Worm (Caenorhabditis elegans): ENCODE data around the gene R08C7.5.
A peak's percentile ranks its signal among the peaks of the same experiment; 100 is the strongest.

R08C7.5 gene

DNA sequence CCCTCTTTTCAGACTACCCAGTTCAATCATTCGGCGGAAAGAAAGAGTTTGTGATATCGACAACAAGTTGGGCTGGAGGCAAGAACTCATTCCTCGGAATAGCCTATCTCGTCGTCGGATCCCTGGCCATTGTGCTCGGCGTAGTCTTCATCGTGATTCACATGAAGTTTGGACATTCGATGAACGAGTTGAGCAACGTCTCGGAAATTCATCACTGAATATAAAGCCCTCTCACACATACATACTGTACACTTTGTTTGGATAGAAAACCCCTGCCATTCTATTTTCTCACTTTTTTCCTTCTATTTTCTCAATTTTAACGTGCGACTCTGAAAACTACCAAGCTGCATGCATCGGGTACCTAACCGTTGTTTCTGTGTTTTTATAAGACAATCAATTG is 19.4 kb downstream of the R08C7.5 start, which contains the start of gene R08C7.12:
TSS of gene R08C7.12 (plus strand) at position 301 of the 400 bp plus-strand sequence.
- no peak for TF ChIP-seq ceh-82 (tag; optimal IDR thresholded peaks at IDR 0.05)
- no peak for TF ChIP-seq ztf-4 (tag; optimal IDR thresholded peaks at IDR 0.05)
- TF ChIP-seq unc-39 (tag; optimal IDR thresholded peaks at IDR 0.05), result no peak
- TF ChIP-seq nhr-12 (tag; optimal IDR thresholded peaks at IDR 0.05), result no peak
- no peak for TF ChIP-seq ztf-1 (GFP tag; conservative IDR thresholded peaks at IDR 0.05)
- no peak for TF ChIP-seq nhr-237 (tag; optimal IDR thresholded peaks at IDR 0.05)
- no peak for TF ChIP-seq skn-1 (tag; optimal IDR thresholded peaks at IDR 0.05)
- no peak for TF ChIP-seq nhr-129 (tag; optimal IDR thresholded peaks at IDR 0.05)
- TF ChIP-seq sma-9 (GFP tag; optimal IDR thresholded peaks at IDR 0.05), result no peak
- no peak for TF ChIP-seq sma-9 (tag; optimal IDR thresholded peaks at IDR 0.05)

DNA sequence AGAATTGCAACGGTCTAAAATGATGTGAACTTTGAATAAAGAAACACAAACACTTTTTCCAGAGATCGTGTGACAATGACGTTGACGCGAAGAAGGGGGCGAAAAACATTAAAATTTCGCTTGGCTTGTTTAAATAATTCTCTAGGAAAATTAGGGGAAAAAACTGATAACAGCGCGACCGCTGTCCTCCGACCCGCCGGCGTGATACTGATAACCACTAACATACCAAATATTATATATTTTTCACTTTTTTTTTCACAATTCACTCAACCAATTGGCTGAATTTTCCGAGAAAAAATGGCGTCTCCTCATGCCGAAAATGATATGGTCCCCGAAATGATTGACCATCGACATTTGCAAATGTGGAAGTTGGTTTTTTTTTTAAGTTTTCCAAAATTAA is 19.8 kb downstream of the R08C7.5 start:
- peak; percentile 34 for TF ChIP-seq fos-1 (tag; optimal IDR thresholded peaks at IDR 0.05)
- TF ChIP-seq lsy-2 (tag; optimal IDR thresholded peaks at IDR 0.05), result no peak
- no peak for TF ChIP-seq mdl-1 (tag; optimal IDR thresholded peaks at IDR 0.05)
- TF ChIP-seq gmeb-1 (tag; optimal IDR thresholded peaks at IDR 0.05), result peak; percentile 13
- TF ChIP-seq sma-3 (GFP tag; optimal IDR thresholded peaks at IDR 0.05), result peak; percentile 60
- no peak for TF ChIP-seq nhr-11 (tag; optimal IDR thresholded peaks at IDR 0.05)
- TF ChIP-seq lin-11 (tag; optimal IDR thresholded peaks at IDR 0.05), result no peak
- TF ChIP-seq elt-3 (tag; optimal IDR thresholded peaks at IDR 0.05), result no peak
- peak; percentile 31 for TF ChIP-seq crh-2 (tag; optimal IDR thresholded peaks at IDR 0.05)
- TF ChIP-seq ceh-16 (tag; optimal IDR thresholded peaks at IDR 0.05), result no peak
- peak; percentile 31 for TF ChIP-seq F13H6.1 (tag; optimal IDR thresholded peaks at IDR 0.05)
- TF ChIP-seq snpc-4 (tag; optimal IDR thresholded peaks at IDR 0.05), result no peak
- peak; percentile 62 for TF ChIP-seq sma-9 (GFP tag; optimal IDR thresholded peaks at IDR 0.05)
- no peak for TF ChIP-seq sma-9 (tag; optimal IDR thresholded peaks at IDR 0.05)

DNA sequence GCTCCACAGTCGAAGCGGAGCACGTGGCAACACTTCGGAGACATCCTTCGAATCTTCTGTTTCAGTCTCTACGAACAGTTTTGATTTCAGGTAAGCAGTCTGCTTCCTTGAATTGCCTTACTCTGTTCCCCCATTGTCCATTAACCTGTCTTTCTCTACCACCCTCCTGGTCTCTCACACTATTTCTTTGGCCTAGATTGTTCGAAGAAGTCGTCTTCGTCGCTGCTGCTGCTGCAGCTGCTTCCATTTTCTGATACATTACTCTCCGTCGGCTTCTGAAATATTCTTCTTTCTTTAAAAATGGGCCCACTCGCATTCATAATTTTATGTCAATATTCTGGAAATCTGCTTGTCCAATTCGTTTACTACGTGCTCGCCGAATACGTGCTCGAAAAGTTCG is 21.5 kb downstream of the R08C7.5 start, which contains the start of gene R08C7.1:
TSS of gene R08C7.1 (plus strand) at position 301 of the 400 bp plus-strand sequence.
- TF ChIP-seq blmp-1 (tag; optimal IDR thresholded peaks at IDR 0.05; ENCODE audit: insufficient read depth), result no peak
- no peak for TF ChIP-seq nhr-129 (tag; optimal IDR thresholded peaks at IDR 0.05)

DNA sequence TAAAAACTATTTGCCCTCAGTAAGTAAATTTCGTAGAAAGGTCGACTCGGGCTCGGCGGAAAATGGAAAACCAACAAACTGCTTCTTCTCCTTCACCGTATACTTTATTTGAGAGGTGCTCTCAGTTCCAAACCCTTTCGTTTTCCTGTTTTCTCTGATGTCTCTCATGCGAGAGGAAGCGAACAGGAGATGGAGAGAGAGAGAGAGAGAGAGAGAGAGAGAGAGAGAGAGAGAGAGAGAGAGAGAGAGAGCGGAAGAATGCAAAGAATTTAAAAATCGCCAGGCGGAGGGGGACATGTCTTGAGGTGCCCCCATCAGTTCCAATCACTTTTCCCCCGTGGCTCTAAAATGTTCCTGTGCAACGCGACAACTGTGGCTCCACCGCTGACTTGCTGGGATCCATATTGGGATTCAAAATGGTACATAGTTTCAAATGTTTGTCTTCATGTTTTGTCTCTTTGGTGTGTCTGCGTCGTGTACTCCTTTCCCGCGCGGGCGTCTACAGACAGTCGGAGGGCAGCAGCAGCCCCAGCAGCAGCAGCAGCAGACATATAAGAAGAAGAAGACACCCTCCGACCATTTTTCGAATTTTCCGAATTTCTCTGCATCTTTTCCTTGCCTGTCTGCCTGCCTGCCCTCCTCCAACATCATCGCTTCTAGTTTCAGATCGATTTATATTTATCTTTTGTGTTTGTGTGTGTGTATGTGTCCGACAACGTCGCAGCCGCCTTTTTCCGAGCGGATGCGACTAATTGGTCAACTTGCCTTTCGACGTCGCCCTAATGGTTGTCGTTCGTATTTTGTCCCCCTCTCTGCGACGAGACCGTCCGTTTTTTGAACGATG is 24.5 kb downstream of the R08C7.5 start, which contains the start of gene R08C7.11:
TSS of gene R08C7.11 (minus strand) at position 608 of the 844 bp plus-strand sequence.
- TF ChIP-seq lin-11 (tag; optimal IDR thresholded peaks at IDR 0.05) (no peak), peb-1 (tag; optimal IDR thresholded peaks at IDR 0.05) (peak; percentile 29), nhr-129 (tag; optimal IDR thresholded peaks at IDR 0.05) (peak; percentile 53), unc-39 (tag; optimal IDR thresholded peaks at IDR 0.05) (no peak), blmp-1 (tag; optimal IDR thresholded peaks at IDR 0.05; ENCODE audit: insufficient read depth) (peak; percentile 38), ceh-16 (tag; optimal IDR thresholded peaks at IDR 0.05) (peak; percentile 34), F13H6.1 (tag; optimal IDR thresholded peaks at IDR 0.05) (peak; percentile 62), unc-62 (GFP tag; optimal IDR thresholded peaks at IDR 0.05) (no peak), sma-3 (GFP tag; optimal IDR thresholded peaks at IDR 0.05) (peak; percentile 29), gmeb-1 (tag; optimal IDR thresholded peaks at IDR 0.05) (no peak), nhr-25 (tag; optimal IDR thresholded peaks at IDR 0.05) (peak; percentile 29), ztf-11 (tag; optimal IDR thresholded peaks at IDR 0.05) (no peak), lsy-2 (tag; optimal IDR thresholded peaks at IDR 0.05) (peak in 1 of 2 experiments; percentile 26), alr-1 (tag; optimal IDR thresholded peaks at IDR 0.05) (no peak), crh-2 (tag; optimal IDR thresholded peaks at IDR 0.05) (no peak), lin-13 (GFP tag; optimal IDR thresholded peaks at IDR 0.05) (peak; percentile 15)

DNA sequence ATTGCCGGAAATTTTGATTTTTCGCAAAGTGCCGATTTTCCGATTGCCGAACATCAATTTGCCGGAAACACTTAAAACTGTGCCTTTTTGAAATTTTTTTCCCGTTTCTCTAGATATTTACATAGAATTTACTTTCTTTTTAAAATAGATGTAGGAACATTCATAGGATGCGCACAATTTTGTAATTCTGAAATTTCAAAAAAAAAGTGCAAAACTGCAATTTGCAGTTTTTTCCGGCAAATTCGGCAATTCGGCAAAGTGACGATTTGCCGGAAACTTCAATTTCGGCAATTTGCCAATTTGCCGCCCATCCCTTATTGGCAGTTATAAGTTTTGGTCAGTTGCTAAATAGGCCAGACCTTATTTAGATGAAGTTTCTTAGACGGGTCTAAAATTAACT is 26.6 kb downstream of the R08C7.5 start:
- no peak for TF ChIP-seq nhr-6 (tag; optimal IDR thresholded peaks at IDR 0.05)
- no peak for TF ChIP-seq unc-39 (tag; optimal IDR thresholded peaks at IDR 0.05)
- TF ChIP-seq unc-62 (GFP tag; optimal IDR thresholded peaks at IDR 0.05), result no peak
- no peak for TF ChIP-seq sma-3 (GFP tag; optimal IDR thresholded peaks at IDR 0.05)
- no peak for TF ChIP-seq sma-9 (GFP tag; optimal IDR thresholded peaks at IDR 0.05)
- TF ChIP-seq sma-9 (tag; optimal IDR thresholded peaks at IDR 0.05), result no peak
- no peak for TF ChIP-seq ztf-1 (GFP tag; conservative IDR thresholded peaks at IDR 0.05)
- no peak for TF ChIP-seq egl-27 (tag; optimal IDR thresholded peaks at IDR 0.05)
- no peak for TF ChIP-seq nhr-21 (tag; optimal IDR thresholded peaks at IDR 0.05)
- no peak for TF ChIP-seq elt-3 (tag; optimal IDR thresholded peaks at IDR 0.05)
- no peak for TF ChIP-seq gmeb-1 (tag; optimal IDR thresholded peaks at IDR 0.05)
- no peak for TF ChIP-seq crh-2 (tag; optimal IDR thresholded peaks at IDR 0.05)
- no peak for TF ChIP-seq sem-4 (tag; optimal IDR thresholded peaks at IDR 0.05)
